Worm (Caenorhabditis elegans): ENCODE data around the gene srw-73.

DNA sequence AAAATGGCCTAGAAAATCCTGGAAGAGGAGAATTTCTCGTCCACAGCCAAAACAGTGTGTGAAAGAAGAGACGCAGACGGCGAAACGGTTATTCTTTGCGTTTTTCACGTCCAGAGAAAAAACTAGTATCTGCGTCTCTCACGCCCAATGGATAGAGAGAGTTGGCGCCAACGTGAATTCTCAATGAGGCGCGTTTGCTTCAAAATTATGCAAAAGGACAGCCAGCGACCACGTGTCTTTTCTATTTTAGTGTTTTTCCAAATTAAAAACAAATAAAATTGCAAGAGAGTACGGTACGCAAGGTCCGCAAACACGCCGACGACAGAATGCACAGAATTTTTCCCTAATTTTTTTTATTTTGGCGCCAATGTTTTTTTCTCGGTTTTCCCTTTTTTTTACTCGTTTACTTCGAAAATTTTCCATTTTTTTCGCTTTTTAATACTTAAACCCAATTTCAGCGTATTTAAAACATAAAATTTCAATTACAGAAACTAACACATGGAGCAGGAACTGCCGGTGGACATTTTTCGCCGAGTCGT is 50.4 kb downstream of the srw-73 start, which contains the start of gene Y32B12B.2:
- TF ChIP-seq fkh-10 (GFP tag; optimal IDR thresholded peaks at IDR 0.05) (no peak), unc-62 (GFP tag; optimal IDR thresholded peaks at IDR 0.05) (no peak), nhr-76 (tag; optimal IDR thresholded peaks at IDR 0.05) (no peak), nhr-12 (tag; optimal IDR thresholded peaks at IDR 0.05) (no peak), elt-2 (tag; optimal IDR thresholded peaks at IDR 0.05) (peak; percentile 36), elt-1 (tag; optimal IDR thresholded peaks at IDR 0.05) (no peak), nhr-237 (tag; optimal IDR thresholded peaks at IDR 0.05) (no peak), skn-1 (tag; optimal IDR thresholded peaks at IDR 0.05) (no peak), nhr-77 (tag; optimal IDR thresholded peaks at IDR 0.05) (no peak), fos-1 (tag; optimal IDR thresholded peaks at IDR 0.05) (no peak), elt-3 (tag; optimal IDR thresholded peaks at IDR 0.05) (no peak), egl-27 (tag; optimal IDR thresholded peaks at IDR 0.05) (no peak)

All from whole organism, L3 larva.